Fruit fly (Drosophila melanogaster) whole organism, prepupa: ENCODE measurements around the gene glo.

Experiments used
- CG10631 ChIP-seq: fragments of 200-800 bp; sonication (Bioruptor generic); optimal IDR thresholded peaks from 2 replicates; lab custom pipeline; 2016; ENCODE audit warnings: missing biosample characterization, missing genetic modification characterization
- CG11294 ChIP-seq: fragments of 200-800 bp; sonication (Bioruptor generic); IDR thresholded peaks from 2 replicates; pipeline ENCODE4 v1.3.6; 2022; ENCODE audit warnings: missing biosample characterization, missing genetic modification characterization
- CG11762 ChIP-seq: fragments of 200-800 bp; sonication (Bioruptor generic); optimal IDR thresholded peaks from 3 replicates; lab custom pipeline; 2016; ENCODE audit warnings: missing biosample characterization, missing genetic modification characterization; ENCODE audit not compliant: insufficient read depth
- CG11902 ChIP-seq: fragments of 200-800 bp; sonication (Bioruptor generic); optimal IDR thresholded peaks from 3 replicates; lab custom pipeline; 2016; ENCODE audit warnings: missing biosample characterization, missing genetic modification characterization
- CG15336 ChIP-seq: fragments of 200-800 bp; sonication (Bioruptor generic); IDR thresholded peaks from 2 replicates; pipeline ENCODE4 v1.3.6; 2022; ENCODE audit warnings: missing biosample characterization, missing genetic modification characterization
- CG3032 ChIP-seq: fragments of 200-800 bp; optimal IDR thresholded peaks from 2 replicates; lab custom pipeline; 2019; ENCODE audit warnings: missing biosample characterization, mild to moderate bottlenecking, missing genetic modification characterization, moderate library complexity
- CG32006 ChIP-seq: fragments of 200-800 bp; sonication (Bioruptor generic); optimal IDR thresholded peaks from 3 replicates; lab custom pipeline; 2017; ENCODE audit warnings: missing biosample characterization, mild to moderate bottlenecking, missing genetic modification characterization
- CG34406 ChIP-seq: fragments of 200-800 bp; sonication (Bioruptor generic); optimal IDR thresholded peaks from 3 replicates; lab custom pipeline; 2016; ENCODE audit warnings: missing biosample characterization, missing genetic modification characterization
- CG3919 ChIP-seq: fragments of 200-800 bp; sonication (Bioruptor generic); optimal IDR thresholded peaks from 3 replicates; lab custom pipeline; 2016; ENCODE audit warnings: missing biosample characterization, missing genetic modification characterization
- CG6163 ChIP-seq: fragments of 200-800 bp; sonication (Bioruptor generic); IDR thresholded peaks from 3 replicates; pipeline ENCODE4 v1.3.6; 2022; ENCODE audit warnings: missing biosample characterization, missing genetic modification characterization
- CG6792 ChIP-seq: fragments of 200-800 bp; sonication (Bioruptor generic); optimal IDR thresholded peaks from 3 replicates; lab custom pipeline; 2016; ENCODE audit warnings: missing biosample characterization, missing genetic modification characterization
- CG6854 ChIP-seq: fragments of 200-800 bp; sonication (Bioruptor generic); optimal IDR thresholded peaks from 2 replicates; lab custom pipeline; 2017; ENCODE audit warnings: missing biosample characterization, mild to moderate bottlenecking, missing genetic modification characterization
- CG7368 ChIP-seq: fragments of 200-800 bp; sonication (Bioruptor generic); optimal IDR thresholded peaks from 3 replicates; lab custom pipeline; 2016; ENCODE audit warnings: missing biosample characterization, missing genetic modification characterization
- CG8319 ChIP-seq: fragments of 200-800 bp; sonication (Bioruptor generic); optimal IDR thresholded peaks from 3 replicates; lab custom pipeline; 2016; ENCODE audit warnings: missing biosample characterization, missing genetic modification characterization
- Eip78C ChIP-seq: fragments of 200-800 bp; sonication (Bioruptor generic); peaks from one replicate; lab custom pipeline; 2016; ENCODE audit warnings: missing biosample characterization, missing genetic modification characterization
- Eip93F ChIP-seq: fragments of 200-800 bp; sonication (Bioruptor generic); optimal IDR thresholded peaks from 2 replicates; lab custom pipeline; 2016; ENCODE audit warnings: missing biosample characterization, mild to moderate bottlenecking, missing genetic modification characterization
- Ets21C ChIP-seq: fragments of 200-800 bp; sonication (Bioruptor generic); optimal IDR thresholded peaks from 3 replicates; lab custom pipeline; 2016; ENCODE audit warnings: missing biosample characterization, missing genetic modification characterization
- Ets96B ChIP-seq: fragments of 200-800 bp; optimal IDR thresholded peaks from 2 replicates; lab custom pipeline; 2019; ENCODE audit warnings: missing biosample characterization, mild to moderate bottlenecking, missing genetic modification characterization, moderate library complexity
- Gug ChIP-seq: fragments of 200-800 bp; sonication (Bioruptor generic); IDR thresholded peaks from 2 replicates; pipeline ENCODE4 v1.3.6; 2022; ENCODE audit warnings: missing biosample characterization, missing genetic modification characterization
- Hr38 ChIP-seq: sonication (Bioruptor generic); optimal IDR thresholded peaks from 2 replicates; lab custom pipeline; 2016; ENCODE audit warnings: missing biosample characterization, missing genetic modification characterization
- Hr39 ChIP-seq: fragments of 200-800 bp; sonication (Bioruptor generic); optimal IDR thresholded peaks from 2 replicates; lab custom pipeline; 2016; ENCODE audit warnings: missing biosample characterization, missing genetic modification characterization
- Lpt ChIP-seq: fragments of 200-800 bp; sonication (Bioruptor generic); optimal IDR thresholded peaks from 3 replicates; lab custom pipeline; 2016; ENCODE audit warnings: missing biosample characterization, missing genetic modification characterization
- Met ChIP-seq: fragments of 200-800 bp; sonication (Bioruptor generic); optimal IDR thresholded peaks from 3 replicates; lab custom pipeline; 2016; ENCODE audit warnings: missing biosample characterization, missing genetic modification characterization
- OdsH ChIP-seq: fragments of 200-800 bp; sonication (Bioruptor generic); optimal IDR thresholded peaks from 3 replicates; lab custom pipeline; 2016; ENCODE audit warnings: missing biosample characterization, missing genetic modification characterization
- Smox ChIP-seq: fragments of 200-800 bp; sonication (Bioruptor generic); optimal IDR thresholded peaks from 3 replicates; lab custom pipeline; 2016; ENCODE audit warnings: missing biosample characterization, missing genetic modification characterization
- Sox102F ChIP-seq: fragments of 200-800 bp; sonication (Bioruptor generic); optimal IDR thresholded peaks from 2 replicates; lab custom pipeline; 2016; ENCODE audit warnings: missing biosample characterization, mild to moderate bottlenecking, missing genetic modification characterization
- Sox14 ChIP-seq: fragments of 200-800 bp; sonication (Bioruptor generic); optimal IDR thresholded peaks from 3 replicates; lab custom pipeline; 2016; ENCODE audit warnings: missing biosample characterization, missing genetic modification characterization
- acj6 ChIP-seq: fragments of 200-800 bp; sonication (Bioruptor generic); optimal IDR thresholded peaks from 3 replicates; lab custom pipeline; 2016; ENCODE audit warnings: missing biosample characterization, missing genetic modification characterization
- cyc ChIP-seq: fragments of 200-800 bp; sonication (Bioruptor generic); optimal IDR thresholded peaks from 3 replicates; lab custom pipeline; 2016; ENCODE audit warnings: missing biosample characterization, missing genetic modification characterization
- dsx ChIP-seq: fragments of 200-800 bp; optimal IDR thresholded peaks from 3 replicates; lab custom pipeline; 2019; ENCODE audit warnings: missing biosample characterization, mild to moderate bottlenecking, missing genetic modification characterization, moderate library complexity; ENCODE audit not compliant: poor library complexity, severe bottlenecking
- eg ChIP-seq: fragments of 200-800 bp; sonication (Bioruptor generic); IDR thresholded peaks from 3 replicates; pipeline ENCODE4 v1.3.6; 2022; ENCODE audit warnings: missing biosample characterization, missing genetic modification characterization
- esn ChIP-seq: fragments of 200-800 bp; sonication (Bioruptor generic); optimal IDR thresholded peaks from 2 replicates; lab custom pipeline; 2016; ENCODE audit warnings: missing biosample characterization, mild to moderate bottlenecking, missing genetic modification characterization, moderate library complexity
- fd59A ChIP-seq: fragments of 200-800 bp; sonication (Bioruptor generic); optimal IDR thresholded peaks from 2 replicates; lab custom pipeline; 2017; ENCODE audit warnings: missing biosample characterization, mild to moderate bottlenecking, missing genetic modification characterization, missing genetic modification reagents
- fkh ChIP-seq: fragments of 200-800 bp; sonication (Bioruptor generic); optimal IDR thresholded peaks from 3 replicates; lab custom pipeline; 2017; ENCODE audit warnings: missing biosample characterization, mild to moderate bottlenecking, missing genetic modification characterization, moderate library complexity
- lz ChIP-seq: fragments of 200-800 bp; sonication (Bioruptor generic); optimal IDR thresholded peaks from 3 replicates; lab custom pipeline; 2016; ENCODE audit warnings: missing biosample characterization, missing genetic modification characterization
- net ChIP-seq: fragments of 200-800 bp; sonication (Bioruptor generic); optimal IDR thresholded peaks from 3 replicates; lab custom pipeline; 2016; ENCODE audit warnings: missing biosample characterization, missing genetic modification characterization
- svp ChIP-seq: fragments of 200-800 bp; sonication (Bioruptor generic); peaks from one replicate; lab custom pipeline; 2016; ENCODE audit warnings: missing biosample characterization, missing genetic modification characterization
- topi ChIP-seq: fragments of 200-800 bp; sonication (Bioruptor generic); optimal IDR thresholded peaks from 3 replicates; lab custom pipeline; 2016; ENCODE audit warnings: missing biosample characterization, missing genetic modification characterization
- vri ChIP-seq: fragments of 200-800 bp; sonication (Bioruptor generic); optimal IDR thresholded peaks from 3 replicates; lab custom pipeline; 2016; ENCODE audit warnings: missing biosample characterization, mild to moderate bottlenecking, missing genetic modification characterization

glo gene

DNA sequence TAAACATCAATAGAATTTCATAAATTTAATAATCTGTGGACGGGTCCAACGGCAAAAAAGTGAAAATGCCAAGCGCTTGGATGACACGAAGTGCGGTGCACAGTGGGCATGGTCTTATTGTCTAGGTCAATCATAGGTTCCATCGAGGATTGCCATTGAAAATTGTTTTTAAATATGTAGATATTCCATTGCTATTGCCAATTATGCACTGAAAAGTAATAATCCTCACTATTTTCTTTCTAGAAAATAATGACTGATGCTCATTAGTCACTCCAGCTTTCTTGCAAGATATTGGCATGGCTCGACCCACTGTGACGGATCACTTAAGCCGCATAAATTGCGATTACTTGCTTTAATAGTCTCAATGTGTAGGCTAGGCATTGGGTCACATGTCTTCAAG lies 12.5 kb downstream of the glo start (continued):
- TF ChIP-seq topi (GFP tag; lab: Kevin White, UChicago), result peak; percentile 36
- peak; percentile 56; the same call in 2 of the 3 replicates for TF ChIP-seq eg (GFP tag; lab: Robert Waterston, UW)
- TF ChIP-seq Gug (GFP tag; lab: Robert Waterston, UW), result 0 out of 2 replicates have a peak, but pooled peaks have one; percentile 39
- no peak for TF ChIP-seq fkh (GFP tag; lab: Kevin White, UChicago)
- no peak for TF ChIP-seq Ets96B (tag; lab: Kevin White, UChicago)
- peak; percentile 37 for TF ChIP-seq lz
- TF ChIP-seq Smox (GFP tag; lab: Kevin White, UChicago), result peak; percentile 31
- peak; percentile 51 for TF ChIP-seq CG11762 (GFP tag; lab: Kevin White, UChicago)
- peak; percentile 14 for TF ChIP-seq CG8319 (GFP tag; lab: Kevin White, UChicago)
- peak; percentile 45 for TF ChIP-seq fd59A (GFP tag; lab: Kevin White, UChicago)

DNA sequence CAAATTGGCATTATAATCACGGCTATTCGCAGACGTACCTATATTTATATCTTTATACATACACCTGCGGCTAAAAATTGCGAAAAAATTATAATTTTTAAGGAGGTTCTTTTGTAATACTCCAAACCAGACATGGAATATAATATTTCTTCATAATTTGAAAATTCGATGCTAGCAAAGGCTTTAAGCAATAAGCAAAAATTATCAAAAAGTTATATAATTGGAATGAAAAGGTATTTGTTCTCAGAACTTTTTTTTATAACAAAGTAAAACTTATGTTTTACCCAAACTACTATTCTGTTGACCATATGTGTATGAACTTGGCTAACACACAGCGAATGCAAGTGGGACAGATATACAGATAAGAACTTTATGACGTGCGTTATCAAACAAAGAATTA lies 13.6 kb downstream of the glo start:
- TF ChIP-seq Lpt (GFP tag; lab: Kevin White, UChicago) (no peak), CG7368 (no peak), CG8319 (GFP tag; lab: Kevin White, UChicago) (no peak), fd59A (GFP tag; lab: Kevin White, UChicago) (no peak), Smox (GFP tag; lab: Kevin White, UChicago) (peak; percentile 32), Gug (GFP tag; lab: Robert Waterston, UW) (no peak), fkh (GFP tag; lab: Kevin White, UChicago) (no peak), CG3032 (tag; lab: Kevin White, UChicago) (no peak), CG34406 (peak; percentile 31), esn (peak; percentile 55), Sox14 (GFP tag; lab: Kevin White, UChicago) (peak; percentile 45), Hr38 (no peak), Sox102F (peak; percentile 34), Eip78C (peak; percentile 77), dsx (GFP tag; lab: Kevin White, UChicago) (no peak), acj6 (peak; percentile 20), CG6163 (GFP tag; lab: Robert Waterston, UW) (no peak), Ets96B (tag; lab: Kevin White, UChicago) (no peak), Met (GFP tag; lab: Kevin White, UChicago) (peak; percentile 44), Hr39 (peak; percentile 18), svp (GFP tag; lab: Kevin White, UChicago) (peak; percentile 58), topi (GFP tag; lab: Kevin White, UChicago) (peak; percentile 43), CG3919 (no peak), Eip93F (GFP tag; lab: Kevin White, UChicago) (peak; percentile 4), OdsH (GFP tag; lab: Kevin White, UChicago) (peak; percentile 6), CG6792 (GFP tag; lab: Kevin White, UChicago) (peak; percentile 11), CG6854 (GFP tag; lab: Kevin White, UChicago) (no peak), lz (no peak), CG10631 (no peak)

DNA sequence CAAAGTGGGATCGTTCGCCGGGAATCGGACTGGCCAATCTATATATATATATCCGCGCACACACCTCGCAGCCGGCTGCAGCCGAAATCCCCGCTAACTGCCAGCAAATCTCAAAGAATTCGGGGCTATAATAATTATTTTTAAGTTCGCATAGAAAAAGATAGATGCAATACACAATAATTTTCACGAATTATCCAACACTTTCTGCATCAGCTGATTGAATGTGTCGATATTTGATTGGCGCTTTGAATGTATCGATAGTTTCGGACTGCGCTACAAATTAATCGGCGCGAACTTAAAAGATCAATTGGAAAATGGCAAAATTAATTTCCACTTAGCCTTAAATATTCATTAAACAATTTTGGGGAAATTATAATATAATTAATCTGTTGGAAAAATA lies 22.4 kb downstream of the glo start, which contains the start of gene Sbf:
Gene Sbf (minus strand): TSS at position 169 of the 400 bp plus-strand sequence.
- no peak for TF ChIP-seq CG11902
- TF ChIP-seq net (GFP tag; lab: Kevin White, UChicago), result no peak
- no peak for TF ChIP-seq vri (GFP tag; lab: Kevin White, UChicago)
- TF ChIP-seq CG11294 (GFP tag; lab: Robert Waterston, UW), result no peak
- TF ChIP-seq OdsH (GFP tag; lab: Kevin White, UChicago), result no peak
- no peak for TF ChIP-seq lz
- TF ChIP-seq Gug (GFP tag; lab: Robert Waterston, UW), result no peak
- TF ChIP-seq Lpt (GFP tag; lab: Kevin White, UChicago), result no peak
- TF ChIP-seq Ets21C (GFP tag; lab: Kevin White, UChicago), result no peak
- TF ChIP-seq CG11762 (GFP tag; lab: Kevin White, UChicago), result no peak
- no peak for TF ChIP-seq acj6
- TF ChIP-seq cyc (GFP tag; lab: Kevin White, UChicago), result no peak
- TF ChIP-seq eg (GFP tag; lab: Robert Waterston, UW), result no peak
- 0 out of 2 replicates have a peak, but pooled peaks have one; percentile 17 for TF ChIP-seq CG15336
- peak; percentile 7 for TF ChIP-seq CG6854 (GFP tag; lab: Kevin White, UChicago)
- no peak for TF ChIP-seq Ets96B (tag; lab: Kevin White, UChicago)
- TF ChIP-seq esn, result peak; percentile 39
- TF ChIP-seq Smox (GFP tag; lab: Kevin White, UChicago), result no peak
- TF ChIP-seq CG32006 (GFP tag; lab: Kevin White, UChicago), result no peak
